Fruit fly (Drosophila melanogaster): ENCODE results near the gene Ser.

Gene Ser

dm6 chr3R:27130551-27131161 lies 63.4 kb downstream of the Ser start:
- TF ChIP-seq CTCF (optimal IDR thresholded peaks at IDR 0.05) (no peak), CG8478 (optimal IDR thresholded peaks at IDR 0.05) (no peak)

dm6 chr3R:27129580-27130385 lies 64.3 kb downstream of the Ser start:
- TF ChIP-seq CG8478 (optimal IDR thresholded peaks at IDR 0.05) = no peak

DNA sequence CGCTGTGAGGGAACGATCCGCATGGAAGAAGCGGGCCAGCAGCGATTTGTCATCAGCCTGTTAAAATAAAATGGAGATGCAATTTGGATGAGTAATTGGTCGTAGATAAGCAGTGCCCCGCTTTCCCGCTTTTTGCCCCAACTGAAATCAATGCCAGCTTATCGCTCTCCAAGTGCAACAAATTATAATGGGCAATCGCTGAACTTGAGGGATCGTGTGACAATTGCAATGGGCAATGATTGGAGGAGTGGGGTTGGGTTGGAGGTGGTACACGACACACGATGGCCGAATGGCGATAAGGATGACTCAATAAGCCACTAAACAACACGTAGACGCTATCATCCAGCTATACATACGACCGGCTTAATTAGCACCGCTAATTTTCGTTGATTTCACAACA lies 65.3 kb downstream of the Ser start:
- no peak for TF ChIP-seq CTCF (optimal IDR thresholded peaks at IDR 0.05)

DNA sequence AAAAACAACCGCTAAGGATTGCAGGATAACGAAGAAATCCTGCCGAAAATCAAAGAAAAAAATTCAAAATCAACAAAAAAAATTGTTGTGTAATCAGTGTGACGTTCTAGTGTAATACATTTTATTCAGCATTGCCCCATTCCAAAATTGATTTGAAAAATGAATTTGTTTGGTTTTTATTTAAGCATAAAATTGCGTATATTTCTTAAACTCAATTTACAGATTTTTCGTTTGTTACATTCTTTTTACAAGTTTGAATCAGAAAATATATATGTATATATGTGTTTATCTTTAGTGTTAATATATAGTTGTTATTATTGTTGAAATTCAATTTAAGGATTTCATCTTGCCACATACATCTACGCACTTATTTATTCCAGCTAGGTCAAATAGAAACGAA lies 69.5 kb downstream of the Ser start, which contains the start of gene CG6059:
Gene CG6059 (minus strand): TSS at position 101 of the 400 bp plus-strand sequence.
- TF ChIP-seq CG8478 (optimal IDR thresholded peaks at IDR 0.05) (no peak), CTCF (optimal IDR thresholded peaks at IDR 0.05) (no peak)

Measured in S2 (cell line).